Worm (Caenorhabditis elegans): ENCODE results near the gene smg-9.

DNA sequence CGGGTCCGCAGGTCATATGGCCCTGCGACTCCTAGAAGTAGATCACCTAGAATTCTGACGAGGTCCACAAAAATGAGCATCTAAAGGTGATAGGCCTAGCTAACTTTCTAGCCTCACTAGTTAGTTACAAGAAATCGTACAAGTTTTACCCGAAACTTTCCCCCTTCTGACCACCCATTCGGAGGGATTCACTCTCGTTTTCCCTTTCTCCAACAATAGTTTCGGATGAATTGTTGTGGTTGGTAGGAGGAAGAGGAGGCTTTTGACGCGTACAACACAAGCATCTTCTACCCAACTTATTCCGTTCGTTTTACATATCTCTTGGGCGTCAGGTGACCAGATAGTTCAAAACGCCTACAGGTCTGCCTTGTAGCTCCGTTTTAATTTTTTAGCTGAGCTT, 51.1 kb downstream of the smg-9 start:
- TF ChIP-seq nhr-76 (tag; optimal IDR thresholded peaks at IDR 0.05) (no peak), snpc-4 (tag; optimal IDR thresholded peaks at IDR 0.05) (no peak), fos-1 (tag; optimal IDR thresholded peaks at IDR 0.05) (no peak)
